Worm (Caenorhabditis elegans): ENCODE data around the gene F11D5.5.
A peak's percentile ranks its signal among the peaks of the same experiment; 100 is the strongest.

Gene F11D5.5

DNA sequence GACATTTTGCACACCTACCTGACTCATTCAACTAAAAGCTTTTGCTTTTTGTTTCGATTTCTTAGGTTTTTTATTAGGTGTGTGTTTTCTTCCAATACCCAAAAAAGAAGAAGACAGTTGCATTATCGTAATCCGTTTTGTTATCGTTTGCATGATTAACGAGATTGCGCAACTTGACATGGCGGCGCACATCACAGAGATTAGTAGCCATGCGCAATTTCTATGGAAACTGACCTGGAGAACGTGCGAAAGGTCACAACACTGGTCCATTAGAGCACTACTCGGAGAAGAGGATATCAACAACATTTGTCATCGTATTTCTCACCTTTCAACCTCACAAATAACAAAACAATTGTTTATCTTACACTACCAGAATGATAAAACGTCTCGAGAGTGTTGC lies 15.0 kb downstream of the F11D5.5 start:
- TF ChIP-seq ekl-4 (GFP tag; IDR thresholded peaks at IDR 0.05) (no peak), dpl-1 (GFP tag; optimal IDR thresholded peaks at IDR 0.05) (no peak), sdz-38 (tag; optimal IDR thresholded peaks at IDR 0.05) (no peak), B0035.1 (tag; optimal IDR thresholded peaks at IDR 0.05) (no peak), F52B5.7 (tag; optimal IDR thresholded peaks at IDR 0.05) (no peak), sea-2 (GFP tag; IDR thresholded peaks at IDR 0.05) (no peak), F22D6.2 (tag; optimal IDR thresholded peaks at IDR 0.05) (no peak), ztf-3 (GFP tag; optimal IDR thresholded peaks at IDR 0.05) (no peak), hmg-20 (GFP tag; IDR thresholded peaks at IDR 0.05) (no peak), ceh-91 (GFP tag; IDR thresholded peaks at IDR 0.05) (no peak), nfyb-1 (GFP tag; IDR thresholded peaks at IDR 0.05) (no peak), madf-10 (tag; optimal IDR thresholded peaks at IDR 0.05) (no peak), rcor-1 (GFP tag; IDR thresholded peaks at IDR 0.05) (no peak), let-526 (GFP tag; IDR thresholded peaks at IDR 0.05) (no peak), ztf-26 (tag; optimal IDR thresholded peaks at IDR 0.05) (no peak)

DNA sequence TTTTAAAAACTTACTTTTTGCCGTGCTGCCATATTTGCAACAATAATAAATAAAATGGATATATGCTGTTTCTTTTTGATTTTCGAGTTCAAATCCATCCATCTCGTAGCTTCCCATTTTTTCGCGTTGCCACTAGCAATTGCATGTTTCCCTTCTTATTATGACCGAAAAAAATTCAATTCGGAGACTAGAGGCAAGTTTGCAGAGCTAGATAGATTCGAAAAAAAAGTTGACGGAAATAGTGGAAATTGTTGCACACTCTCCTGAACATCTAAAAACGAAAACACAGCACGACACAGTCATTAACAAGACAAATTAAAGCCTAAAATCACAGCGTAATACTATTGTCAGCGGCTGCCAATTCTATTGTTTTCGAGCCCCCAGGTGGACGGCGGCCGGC lies 24.3 kb downstream of the F11D5.5 start, which contains the start of gene F11D5.6:
F11D5.6 (minus strand) TSS at position 101 of the 400 bp plus-strand sequence.
- no peak for TF ChIP-seq xnd-1 (tag; optimal IDR thresholded peaks at IDR 0.05)
- TF ChIP-seq ekl-4 (GFP tag; IDR thresholded peaks at IDR 0.05) = no peak
- no peak for TF ChIP-seq madf-8 (GFP tag; conservative IDR thresholded peaks at IDR 0.05)
- TF ChIP-seq mxl-1 (tag; optimal IDR thresholded peaks at IDR 0.05) = no peak
- TF ChIP-seq ztf-26 (tag; optimal IDR thresholded peaks at IDR 0.05) = no peak
- TF ChIP-seq Y95B8A.8 (GFP tag; IDR thresholded peaks at IDR 0.05) = no peak
- no peak for TF ChIP-seq mel-28 (tag; optimal IDR thresholded peaks at IDR 0.05; ENCODE audit: borderline replicate concordance)
- no peak for TF ChIP-seq hmg-1.2 (GFP tag; IDR thresholded peaks at IDR 0.05)
- no peak for TF ChIP-seq F22D6.2 (tag; optimal IDR thresholded peaks at IDR 0.05)
- no peak for TF ChIP-seq athp-1 (tag; optimal IDR thresholded peaks at IDR 0.05)
- TF ChIP-seq snpc-3.4 (tag; optimal IDR thresholded peaks at IDR 0.05) = no peak
- TF ChIP-seq unc-130 (GFP tag; optimal IDR thresholded peaks at IDR 0.05) = no peak
- TF ChIP-seq lir-1 (GFP tag; conservative IDR thresholded peaks at IDR 0.05) = no peak
- no peak for TF ChIP-seq nhr-80 (tag; optimal IDR thresholded peaks at IDR 0.05)
- no peak for TF ChIP-seq chd-7 (tag; optimal IDR thresholded peaks at IDR 0.05)

DNA sequence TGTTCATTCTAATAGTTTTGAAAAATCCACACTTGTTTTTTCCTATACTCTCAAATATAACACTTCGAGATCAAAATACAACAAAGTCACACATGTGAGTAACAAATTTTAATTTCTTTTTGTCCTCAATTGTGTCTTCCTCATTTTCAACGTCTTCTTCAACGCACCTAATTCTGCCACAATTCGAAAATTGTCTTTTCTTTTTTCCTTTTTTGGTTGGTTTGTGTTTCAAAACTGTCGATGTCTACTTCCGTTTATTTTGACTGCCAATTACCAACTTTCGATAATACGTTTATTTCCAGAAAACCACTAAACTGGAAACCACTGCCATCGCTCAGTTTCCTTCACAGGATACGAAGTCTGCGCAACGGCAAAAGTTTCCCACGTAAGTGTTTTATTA lies 31.0 kb downstream of the F11D5.5 start, which contains the start of gene F11D5.1:
F11D5.1 (plus strand) TSS at position 301 of the 400 bp plus-strand sequence.
- TF ChIP-seq F57C9.4 (tag; optimal IDR thresholded peaks at IDR 0.05) (no peak), egl-18 (GFP tag; IDR thresholded peaks at IDR 0.05) (no peak), F23B12.7 (tag; optimal IDR thresholded peaks at IDR 0.05; ENCODE audit: insufficient read depth) (no peak), sdz-38 (tag; optimal IDR thresholded peaks at IDR 0.05) (no peak), ceh-58 (GFP tag; IDR thresholded peaks at IDR 0.05) (no peak), hlh-12 (tag; optimal IDR thresholded peaks at IDR 0.05) (no peak), ceh-100 (GFP tag; IDR thresholded peaks at IDR 0.05) (no peak)

DNA sequence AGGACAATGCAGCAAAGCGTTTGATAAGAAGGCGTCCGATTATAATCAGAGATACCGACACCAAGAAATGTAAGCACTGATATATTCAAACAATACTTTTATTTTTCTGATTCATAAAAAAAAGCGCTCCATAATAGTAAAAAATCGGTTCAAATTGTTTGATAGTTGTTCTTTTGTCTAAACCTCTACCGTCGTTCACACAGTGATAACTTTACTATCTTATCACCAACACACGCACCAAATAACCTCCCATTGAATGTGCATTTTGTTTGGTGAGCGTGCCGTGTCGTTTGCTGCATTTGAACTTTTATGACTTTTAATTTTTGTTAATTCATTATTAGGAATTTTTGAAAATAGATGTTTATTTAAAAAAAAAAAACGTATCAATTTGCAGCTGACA lies 32.2 kb downstream of the F11D5.5 start:
- TF ChIP-seq nhr-80 (tag; optimal IDR thresholded peaks at IDR 0.05) = peak; percentile 78
- no peak for TF ChIP-seq lir-1 (GFP tag; conservative IDR thresholded peaks at IDR 0.05)

DNA sequence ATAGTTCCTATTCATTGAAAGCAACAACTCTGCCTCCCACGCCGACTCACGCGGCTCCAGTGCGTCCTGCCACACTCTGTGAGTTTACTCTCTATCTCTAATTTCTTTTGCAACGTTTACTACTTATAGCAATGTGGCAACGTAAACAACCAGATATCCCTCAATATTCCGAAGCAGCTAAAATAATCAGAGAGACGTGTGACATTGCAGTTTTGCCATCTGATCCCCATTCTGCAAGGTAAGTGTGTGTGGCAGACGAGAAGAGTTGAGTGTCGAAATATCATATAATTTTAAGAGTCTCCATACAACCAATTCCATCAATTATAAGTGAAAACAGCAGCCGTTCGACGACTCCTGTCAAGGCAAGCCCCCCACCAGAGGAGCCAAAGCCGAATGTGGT lies 38.0 kb downstream of the F11D5.5 start:
- no peak for TF ChIP-seq Y53F4B.3 (GFP tag; IDR thresholded peaks at IDR 0.05)
- no peak for TF ChIP-seq F10E7.11 (tag; optimal IDR thresholded peaks at IDR 0.05)

Measured in whole organism, young adult.